Fruit fly (Drosophila melanogaster): ENCODE data around the gene Idh3b.

The Idh3b gene

DNA sequence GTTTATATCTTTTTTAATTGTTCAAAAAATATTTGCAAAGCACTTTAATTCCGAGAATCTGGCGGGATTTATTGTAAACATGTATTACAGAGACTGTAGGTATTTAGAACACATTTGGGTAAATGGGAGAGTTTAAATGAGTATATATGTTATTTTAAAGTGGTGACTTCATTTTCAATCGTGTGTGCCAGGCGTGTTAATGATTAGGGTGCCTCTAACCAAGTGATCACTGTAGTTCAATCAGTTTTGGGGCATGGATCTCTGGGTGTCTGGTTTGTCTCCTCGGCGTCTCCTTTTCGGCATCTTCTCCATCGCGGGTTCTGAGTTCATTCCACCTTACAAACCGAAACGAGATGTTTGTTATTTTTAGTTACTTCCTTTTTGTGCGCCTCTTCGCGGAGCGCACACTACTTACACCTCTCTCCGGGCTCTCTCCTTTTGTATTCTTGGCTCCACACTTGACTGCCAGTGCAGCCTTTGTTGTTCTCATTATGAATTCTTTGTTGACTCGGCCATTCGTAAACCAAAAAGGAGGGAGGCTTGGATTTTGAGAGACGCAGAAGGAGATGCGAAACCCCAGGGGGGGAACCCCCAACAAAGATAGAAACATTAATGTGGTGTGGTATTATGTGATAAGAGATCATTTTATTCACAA is 24.7 kb upstream of the Idh3b start:
- TF ChIP-seq CG8478 (optimal IDR thresholded peaks at IDR 0.05) (no peak), EcR (GFP tag; optimal IDR thresholded peaks at IDR 0.05) (peak; percentile 8 to 74)

dm6 chr3R:22042982-22043381 is 23.8 kb upstream of the Idh3b start:
- TF ChIP-seq Dll (optimal IDR thresholded peaks at IDR 0.05): no peak
- no peak for TF ChIP-seq CG8478 (optimal IDR thresholded peaks at IDR 0.05)
- no peak for TF ChIP-seq EcR (GFP tag; optimal IDR thresholded peaks at IDR 0.05)
- no peak for TF ChIP-seq usp (GFP tag; optimal IDR thresholded peaks at IDR 0.05)
- no peak for TF ChIP-seq psq (optimal IDR thresholded peaks at IDR 0.05)
- no peak for TF ChIP-seq pan (optimal IDR thresholded peaks at IDR 0.05)

DNA sequence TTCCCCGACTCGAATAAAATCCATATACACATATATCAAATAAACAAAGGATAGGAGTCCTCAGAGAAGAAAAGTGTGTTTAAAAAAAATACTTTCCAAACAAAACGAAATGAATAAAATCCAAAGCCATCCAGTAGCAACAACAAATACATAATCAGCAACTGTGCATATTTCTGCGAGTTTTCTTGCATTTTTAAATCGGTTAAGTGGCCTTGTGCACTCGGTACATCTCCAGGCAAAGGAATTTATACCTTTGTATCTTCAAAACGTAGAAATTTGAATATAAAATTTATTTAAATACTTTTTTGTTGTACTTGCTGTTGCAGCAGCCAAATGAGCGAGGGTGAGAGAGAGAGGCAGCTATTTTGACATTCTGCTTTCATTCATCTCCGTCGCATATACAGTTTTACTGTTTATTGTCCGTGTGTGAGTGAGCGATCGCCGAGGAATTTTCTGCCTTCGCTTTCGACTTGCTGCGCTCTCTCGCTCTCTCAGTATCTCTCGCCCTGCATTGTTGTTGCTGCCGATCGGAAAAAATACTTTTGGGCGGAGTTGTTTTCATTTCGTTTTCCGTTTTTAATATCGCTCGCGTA is 23.2 kb upstream of the Idh3b start:
- TF ChIP-seq Dll (optimal IDR thresholded peaks at IDR 0.05) (no peak), EcR (GFP tag; optimal IDR thresholded peaks at IDR 0.05) (no peak), CG8478 (optimal IDR thresholded peaks at IDR 0.05) (no peak), usp (GFP tag; optimal IDR thresholded peaks at IDR 0.05) (no peak), psq (optimal IDR thresholded peaks at IDR 0.05) (no peak), pan (optimal IDR thresholded peaks at IDR 0.05) (no peak)

DNA sequence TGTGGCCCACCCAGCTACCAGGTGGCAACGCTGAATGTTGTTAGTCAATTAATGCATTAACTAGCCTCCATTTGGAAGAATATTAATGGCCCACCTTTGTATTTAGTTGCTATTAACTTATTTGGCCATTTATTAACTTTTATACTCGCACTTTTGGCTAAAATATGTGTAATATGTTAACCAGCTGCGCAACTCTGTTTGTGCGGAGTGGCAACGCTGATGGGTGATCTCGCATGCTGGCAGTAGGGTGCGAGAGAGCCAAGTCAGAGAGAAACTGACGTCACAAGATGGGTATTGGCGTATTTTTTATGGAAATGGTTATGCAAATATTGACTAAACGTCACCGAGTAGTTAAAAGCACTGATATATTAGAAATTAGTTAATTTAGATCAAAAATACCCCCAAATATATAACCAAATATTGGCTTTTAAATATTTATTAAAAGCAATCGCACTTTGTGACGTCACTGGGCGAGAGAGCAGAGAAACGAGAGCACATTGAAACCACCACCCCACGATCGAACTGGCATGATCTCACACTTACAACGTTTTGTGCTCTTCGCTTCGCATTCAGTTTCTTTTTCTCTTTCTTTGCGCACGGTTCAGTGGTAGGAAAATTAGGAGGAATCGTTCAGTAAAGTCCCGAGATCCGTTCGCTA is 22.6 kb upstream of the Idh3b start, which contains the start of gene how:
how (plus strand) TSS at position 567 of the 658 bp plus-strand sequence.
- TF ChIP-seq Dll (optimal IDR thresholded peaks at IDR 0.05) (peak; percentile 43), psq (optimal IDR thresholded peaks at IDR 0.05) (no peak)

DNA sequence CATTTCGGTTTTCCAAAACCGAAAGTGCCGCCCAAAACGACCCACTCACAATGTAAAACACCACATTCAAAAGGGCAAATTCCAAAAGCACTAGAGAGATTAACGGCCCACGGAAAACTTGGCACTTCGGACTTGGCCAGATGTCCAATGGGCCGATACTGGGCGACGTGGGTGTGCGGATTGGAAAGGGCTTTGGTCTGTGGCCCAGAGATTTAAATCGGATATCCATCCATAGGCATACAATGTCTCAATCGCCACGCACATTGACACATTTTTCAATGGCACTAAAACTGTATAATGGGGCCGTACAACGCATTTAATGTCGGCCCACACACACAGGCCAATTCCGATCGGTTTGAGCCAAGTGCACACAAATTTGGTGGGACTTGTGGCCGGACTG is 21.2 kb upstream of the Idh3b start:
- TF ChIP-seq psq (optimal IDR thresholded peaks at IDR 0.05): no peak
- no peak for TF ChIP-seq EcR (GFP tag; optimal IDR thresholded peaks at IDR 0.05)

dm6 chr3R:22039480-22039879 is 20.3 kb upstream of the Idh3b start:
- TF ChIP-seq psq (optimal IDR thresholded peaks at IDR 0.05) (no peak), Dll (optimal IDR thresholded peaks at IDR 0.05) (no peak), pan (optimal IDR thresholded peaks at IDR 0.05) (no peak), EcR (GFP tag; optimal IDR thresholded peaks at IDR 0.05) (no peak), usp (GFP tag; optimal IDR thresholded peaks at IDR 0.05) (no peak), CG8478 (optimal IDR thresholded peaks at IDR 0.05) (no peak)

DNA sequence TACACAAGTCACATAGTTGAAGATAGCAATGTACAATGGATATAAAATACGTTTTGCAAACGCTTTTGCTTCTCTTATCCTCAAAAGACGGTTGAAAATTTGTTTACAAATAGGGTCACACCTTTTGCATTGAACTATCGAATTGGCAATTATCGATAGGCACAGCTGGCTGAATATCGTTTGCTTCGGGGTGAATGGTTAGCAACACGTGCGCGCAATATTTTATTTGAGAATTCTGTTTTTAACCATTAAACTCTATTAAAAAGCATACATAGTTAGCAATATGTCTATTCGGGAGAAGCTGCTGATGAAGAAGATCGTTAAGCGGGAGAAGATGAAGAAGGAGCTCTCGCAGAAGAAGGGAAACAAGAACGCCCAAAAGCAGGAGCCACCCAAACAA is 16.4 kb upstream of the Idh3b start:
- TF ChIP-seq pan (optimal IDR thresholded peaks at IDR 0.05) (no peak), usp (GFP tag; optimal IDR thresholded peaks at IDR 0.05) (no peak), Dll (optimal IDR thresholded peaks at IDR 0.05) (no peak), EcR (GFP tag; optimal IDR thresholded peaks at IDR 0.05) (no peak), CG8478 (optimal IDR thresholded peaks at IDR 0.05) (no peak), psq (optimal IDR thresholded peaks at IDR 0.05) (no peak)

dm6 chr3R:22034160-22034742 is 15.1 kb upstream of the Idh3b start, which contains the start of the genes CG45099, CG6015, pit and Fadd:
TSS of gene CG45099 (minus strand) at chr3R:22034286.
TSS of gene CG6015 (minus strand) at chr3R:22034286.
TSS of gene pit (plus strand) at chr3R:22034298.
TSS of gene Fadd (plus strand) at chr3R:22034455.
- TF ChIP-seq pan (optimal IDR thresholded peaks at IDR 0.05) (no peak), EcR (GFP tag; optimal IDR thresholded peaks at IDR 0.05) (no peak), usp (GFP tag; optimal IDR thresholded peaks at IDR 0.05) (no peak), CG8478 (optimal IDR thresholded peaks at IDR 0.05) (no peak), Dll (optimal IDR thresholded peaks at IDR 0.05) (no peak), psq (optimal IDR thresholded peaks at IDR 0.05) (no peak)

DNA sequence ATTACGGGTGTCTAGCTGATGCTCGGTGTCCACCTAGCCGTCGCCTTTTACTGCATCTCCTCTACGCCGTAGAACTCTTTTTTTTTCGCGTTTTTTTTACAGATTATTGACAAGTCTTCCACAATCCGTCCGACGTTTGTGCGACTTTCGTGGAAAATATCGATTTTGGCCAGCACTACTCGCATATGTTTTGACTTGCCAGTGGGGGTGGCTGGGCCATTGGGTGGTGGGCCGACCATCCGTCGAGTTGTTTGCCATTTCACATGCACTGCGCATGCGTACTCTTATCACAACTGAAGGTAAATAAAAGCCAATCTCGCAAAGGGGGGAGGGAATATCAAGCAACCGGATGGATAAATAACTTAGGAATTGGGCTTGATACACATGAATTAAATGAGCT is 12.6 kb upstream of the Idh3b start, which contains the start of gene CG13409:
CG13409 (minus strand) TSS at position 163 of the 400 bp plus-strand sequence.
- TF ChIP-seq pan (optimal IDR thresholded peaks at IDR 0.05): no peak
- no peak for TF ChIP-seq usp (GFP tag; optimal IDR thresholded peaks at IDR 0.05)
- TF ChIP-seq Dll (optimal IDR thresholded peaks at IDR 0.05): no peak
- TF ChIP-seq CG8478 (optimal IDR thresholded peaks at IDR 0.05): no peak
- no peak for TF ChIP-seq EcR (GFP tag; optimal IDR thresholded peaks at IDR 0.05)
- TF ChIP-seq psq (optimal IDR thresholded peaks at IDR 0.05): no peak

- no peak for TF ChIP-seq pan (optimal IDR thresholded peaks at IDR 0.05)
- TF ChIP-seq usp (GFP tag; optimal IDR thresholded peaks at IDR 0.05): no peak
- TF ChIP-seq EcR (GFP tag; optimal IDR thresholded peaks at IDR 0.05): no peak
- TF ChIP-seq Dll (optimal IDR thresholded peaks at IDR 0.05): no peak
- no peak for TF ChIP-seq CG8478 (optimal IDR thresholded peaks at IDR 0.05)
- TF ChIP-seq psq (optimal IDR thresholded peaks at IDR 0.05): no peak
Observed at dm6 chr3R:22027743-22028099, 8.5 kb upstream of the Idh3b start.

- TF ChIP-seq pan (optimal IDR thresholded peaks at IDR 0.05) (no peak), Dll (optimal IDR thresholded peaks at IDR 0.05) (no peak), psq (optimal IDR thresholded peaks at IDR 0.05) (no peak), usp (GFP tag; optimal IDR thresholded peaks at IDR 0.05) (no peak), EcR (GFP tag; optimal IDR thresholded peaks at IDR 0.05) (no peak), CG8478 (optimal IDR thresholded peaks at IDR 0.05) (no peak)
Observed at dm6 chr3R:22026922-22027742, 8.0 kb upstream of the Idh3b start, which contains the start of the genes Cchl and ND-42. TSS of gene Cchl (minus strand) at chr3R:22027480. TSS of gene ND-42 (plus strand) at chr3R:22027709.
